Worm (Caenorhabditis elegans) whole organism, young adult: ENCODE data around the gene him-14.

Experiments used
- B0019.2 ChIP-seq: fragments of 200-800 bp; sonication (Bioruptor generic); conservative IDR thresholded peaks from 2 replicates; pipeline ENCODE4 v1.3.6; 2022; ENCODE audit warnings: missing genetic modification reagents, missing genetic modification characterization, missing compliant biosample characterization
- F23B12.7 ChIP-seq: sonication (generic microtip); optimal IDR thresholded peaks from 2 replicates; lab custom pipeline; 2017; ENCODE audit warnings: missing genetic modification characterization, mild to moderate bottlenecking, missing compliant biosample characterization, antibody characterized with exemption, moderate library complexity; ENCODE audit not compliant: insufficient read depth
- F39B2.1 ChIP-seq: fragments of 200-800 bp; sonication (Bioruptor generic); IDR thresholded peaks from 2 replicates; pipeline ENCODE4 v1.3.6; 2022; ENCODE audit warnings: missing genetic modification reagents, missing genetic modification characterization, missing compliant biosample characterization
- mcd-1 ChIP-seq: fragments of 200-800 bp; sonication (Bioruptor generic); IDR thresholded peaks from 2 replicates; pipeline ENCODE4 v1.3.6; 2022; ENCODE audit warnings: missing genetic modification reagents, missing genetic modification characterization, missing compliant biosample characterization
- nfyb-1 ChIP-seq: fragments of 200-800 bp; sonication (Bioruptor generic); IDR thresholded peaks from 2 replicates; pipeline ENCODE4 v1.3.6; 2022; ENCODE audit warnings: missing genetic modification reagents, missing genetic modification characterization, missing compliant biosample characterization
- snpc-4 ChIP-seq, 5 experiments: fragments of 150-350 bp in 1 of 5; sonication (generic microtip) in 4 of 5; optimal IDR thresholded peaks; 2 replicates each; lab custom pipeline; 2014 to 2018; ENCODE audit warnings: missing genetic modification characterization in 5 of 5, missing biosample characterization in 3 of 5, antibody characterized with exemption in 2 of 5, mild to moderate bottlenecking in 2 of 5, missing compliant biosample characterization in 2 of 5, missing genotype in 2 of 5, moderate library complexity in 2 of 5, missing genetic modification reagents in 1 of 5
- tbx-9 ChIP-seq: sonication (generic microtip); optimal IDR thresholded peaks from 2 replicates; lab custom pipeline; 2016; ENCODE audit warnings: borderline replicate concordance, missing genetic modification characterization, inconsistent platforms, missing compliant biosample characterization
- unc-130 ChIP-seq: sonication (generic microtip); optimal IDR thresholded peaks from 2 replicates; lab custom pipeline; 2016; ENCODE audit warnings: missing genetic modification reagents, missing genetic modification characterization, missing compliant biosample characterization
- unc-62 ChIP-seq: fragments of 150-350 bp; optimal IDR thresholded peaks from 2 replicates; lab custom pipeline; 2014; ENCODE audit warnings: missing biosample characterization, missing genetic modification reagents, missing genetic modification characterization

DNA sequence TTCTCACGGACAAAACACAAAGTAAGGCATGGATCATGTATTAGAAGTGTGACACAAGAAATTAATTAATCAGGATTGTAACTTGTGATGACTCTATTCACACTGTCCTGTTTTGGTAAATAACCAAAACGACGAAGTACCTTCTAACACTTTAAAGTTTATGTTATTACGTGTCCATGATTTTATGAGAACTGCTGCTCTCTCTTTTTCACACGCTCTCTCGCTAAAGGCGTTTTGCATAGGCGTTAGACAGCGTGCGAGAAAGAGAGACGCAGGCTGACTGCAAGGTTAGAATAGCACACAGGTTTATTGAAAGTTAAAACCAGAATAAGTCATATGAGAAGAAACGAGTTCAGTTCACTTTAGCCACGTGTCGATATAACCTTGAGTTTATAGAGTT, 20.3 kb upstream of the him-14 start:
- no peak for TF ChIP-seq snpc-4 (GFP tag; optimal IDR thresholded peaks at IDR 0.05; lab: Kevin White, UChicago)
- TF ChIP-seq snpc-4 (tag; optimal IDR thresholded peaks at IDR 0.05; lab: Kevin White, UChicago): no peak
- no peak for TF ChIP-seq nfyb-1 (GFP tag; lab: Robert Waterston, UW)
- no peak for TF ChIP-seq tbx-9 (tag; lab: Kevin White, UChicago)
- no peak for TF ChIP-seq B0019.2 (GFP tag; lab: Robert Waterston, UW)
- TF ChIP-seq mcd-1: no peak
- TF ChIP-seq F39B2.1 (GFP tag; lab: Robert Waterston, UW): no peak
- TF ChIP-seq unc-130 (GFP tag; lab: Kevin White, UChicago): no peak
- no peak for TF ChIP-seq F23B12.7 (tag; lab: Kevin White, UChicago)
- no peak for TF ChIP-seq unc-62
